Fruit fly (Drosophila melanogaster) whole organism, embryonic: Measurements from ENCODE around the gene DCAF12.

ENCODE experiments used
- CG31365 ChIP-seq: fragments of 200-800 bp; sonication (Bioruptor generic); optimal IDR thresholded peaks from 2 replicates; lab custom pipeline; 2018; ENCODE audit warnings: missing biosample characterization, mild to moderate bottlenecking, missing genetic modification characterization
- Oli ChIP-seq: fragments of 200-800 bp; sonication (Bioruptor generic); optimal IDR thresholded peaks from 2 replicates; lab custom pipeline; 2018; ENCODE audit warnings: missing biosample characterization, mild to moderate bottlenecking, missing genetic modification characterization, moderate library complexity
- dm ChIP-seq: fragments of 200-800 bp; sonication (Bioruptor generic); optimal IDR thresholded peaks from 3 replicates; lab custom pipeline; 2016; ENCODE audit warnings: missing biosample characterization, missing genetic modification characterization
- lola ChIP-seq, 3 experiments: fragments of >200 bp in 2 of 3; fragments of 200-800 bp in 1 of 3; sonication (Bioruptor generic) in 1 of 3; optimal IDR thresholded peaks; 2 replicates each; lab custom pipeline; 2017 to 2019; ENCODE audit warnings: missing biosample characterization in 3 of 3, missing genetic modification characterization in 3 of 3, mild to moderate bottlenecking in 1 of 3, moderate library complexity in 1 of 3

- TF ChIP-seq Oli (tag; lab: Kevin White, UChicago) (no peak), CG31365 (tag; lab: Kevin White, UChicago) (no peak), dm (GFP tag; lab: Kevin White, UChicago) (no peak), lola (GFP tag; optimal IDR thresholded peaks at IDR 0.05; lab: Kevin White, UChicago) (no peak)
These were observed 18.7 kb downstream of the DCAF12 start for dm6 chr3R:11998130-11998529.
